Worm (Caenorhabditis elegans) whole organism, L4 larva: Measurements from ENCODE around the gene T04B2.8.

Experiments used
- F49E8.2 ChIP-seq: sonication (generic microtip); optimal IDR thresholded peaks from 2 replicates; lab custom pipeline; 2016; ENCODE audit warnings: missing compliant biosample characterization, mild to moderate bottlenecking, missing genetic modification characterization, borderline replicate concordance
- dve-1 ChIP-seq: sonication (generic microtip); optimal IDR thresholded peaks from 2 replicates; lab custom pipeline; 2017; ENCODE audit warnings: antibody characterized with exemption, mild to moderate bottlenecking, missing genetic modification characterization, missing compliant biosample characterization; ENCODE audit not compliant: insufficient read depth
- nhr-10 ChIP-seq: fragments of 150-350 bp; optimal IDR thresholded peaks from 2 replicates; lab custom pipeline; 2014; ENCODE audit warnings: missing biosample characterization, missing genetic modification characterization
- nhr-237 ChIP-seq: sonication (generic microtip); optimal IDR thresholded peaks from 2 replicates; lab custom pipeline; 2017; ENCODE audit warnings: missing biosample characterization, missing genetic modification characterization
- nhr-25 ChIP-seq: sonication (generic microtip); optimal IDR thresholded peaks from 2 replicates; lab custom pipeline; 2017; ENCODE audit warnings: missing genetic modification characterization, mild to moderate bottlenecking, missing compliant biosample characterization, antibody characterized with exemption, moderate library complexity, borderline replicate concordance; ENCODE audit not compliant: insufficient read depth
- pha-4 ChIP-seq, 2 experiments: fragments of 150-350 bp in 1 of 2; fragments of 200-800 bp in 1 of 2; sonication (Bioruptor generic) in 1 of 2; IDR thresholded peaks in 1 of 2; optimal IDR thresholded peaks in 1 of 2; 2 replicates each; pipeline versions ENCODE4 v1.3.6 to Lab custom; 2014 to 2022; ENCODE audit warnings: missing genetic modification characterization in 2 of 2, missing genetic modification reagents in 2 of 2, missing biosample characterization in 1 of 2, missing compliant biosample characterization in 1 of 2
- pqm-1 ChIP-seq: sonication (generic microtip); optimal IDR thresholded peaks from 2 replicates; lab custom pipeline; 2017; ENCODE audit warnings: missing biosample characterization, missing genetic modification characterization
- skn-1 ChIP-seq: fragments of 150-350 bp; optimal IDR thresholded peaks from 2 replicates; lab custom pipeline; 2014; ENCODE audit warnings: missing biosample characterization, missing genetic modification characterization
- unc-62 ChIP-seq, 3 experiments: fragments of 150-350 bp in 1 of 3; sonication (generic microtip); optimal IDR thresholded peaks in 2 of 3; peaks in 1 of 3; 1 replicate in 1 of 3; 2 replicates in 2 of 3; lab custom pipeline; 2014 to 2017; ENCODE audit warnings: missing biosample characterization in 3 of 3, missing genetic modification characterization in 3 of 3, missing genetic modification reagents in 3 of 3, missing genotype in 1 of 3
- zag-1 ChIP-seq: fragments of 150-350 bp; optimal IDR thresholded peaks from 2 replicates; lab custom pipeline; 2014; ENCODE audit warnings: missing biosample characterization, missing genetic modification characterization
- zip-11 ChIP-seq: fragments of 200-800 bp; sonication (Bioruptor generic); IDR thresholded peaks from 2 replicates; pipeline ENCODE4 v1.3.6; 2022; ENCODE audit warnings: missing genetic modification characterization, missing compliant biosample characterization
- ztf-11 ChIP-seq: fragments of 150-350 bp; optimal IDR thresholded peaks from 2 replicates; lab custom pipeline; 2014; ENCODE audit warnings: missing biosample characterization, missing genetic modification characterization

- TF ChIP-seq dve-1 (tag; lab: Kevin White, UChicago), result no peak
- no peak for TF ChIP-seq nhr-25 (tag; lab: Kevin White, UChicago)
- TF ChIP-seq ztf-11 (tag; lab: Kevin White, UChicago), result no peak
- no peak for TF ChIP-seq zip-11 (GFP tag; lab: Robert Waterston, UW)
- no peak for TF ChIP-seq F49E8.2 (tag; lab: Kevin White, UChicago)
- TF ChIP-seq nhr-10 (tag; lab: Kevin White, UChicago), result no peak
- peak in 1 of 2 experiments; percentile 96 for TF ChIP-seq unc-62 (GFP tag; optimal IDR thresholded peaks at IDR 0.05 in 1 of 2; lab: Kevin White, UChicago)
- no peak for TF ChIP-seq unc-62 (tag; optimal IDR thresholded peaks at IDR 0.05; lab: Kevin White, UChicago)
- TF ChIP-seq pqm-1 (tag; lab: Kevin White, UChicago), result no peak
- TF ChIP-seq pha-4 (GFP tag; IDR thresholded peaks at IDR 0.05; lab: Robert Waterston, UW), result no peak
- no peak for TF ChIP-seq pha-4 (tag; optimal IDR thresholded peaks at IDR 0.05; lab: Kevin White, UChicago)
- no peak for TF ChIP-seq zag-1 (tag; lab: Kevin White, UChicago)
- TF ChIP-seq nhr-237, result no peak
- TF ChIP-seq skn-1 (tag; lab: Kevin White, UChicago), result no peak
Measured at ce11 chrIV:10068266-10068665, 17.3 kb upstream of the T04B2.8 start.
